Worm (Caenorhabditis elegans): ENCODE results near the gene F53F4.11.

- no peak for TF ChIP-seq lin-11 (tag; optimal IDR thresholded peaks at IDR 0.05)
- TF ChIP-seq lin-13 (GFP tag; optimal IDR thresholded peaks at IDR 0.05) = peak; percentile 8
- peak; percentile 22 for TF ChIP-seq ama-1 (optimal IDR thresholded peaks at IDR 0.05)
- no peak for TF ChIP-seq aly-2 (tag; optimal IDR thresholded peaks at IDR 0.05)
Observed at ce11 chrV:13649730-13650349, 25.5 kb upstream of the F53F4.11 start, which contains the start of gene H37A05.4.
